Fruit fly (Drosophila melanogaster) whole organism: ENCODE measurements around the gene CG15213.

Experiments
- CG8478 ChIP-seq: fragments of >200 bp; optimal IDR thresholded peaks from 2 replicates; lab custom pipeline; 2018; ENCODE audit warnings: inconsistent platforms
- Dll ChIP-seq: fragments of >200 bp; optimal IDR thresholded peaks from 2 replicates; lab custom pipeline; 2017
- pan ChIP-seq: fragments of >200 bp; optimal IDR thresholded peaks from 2 replicates; lab custom pipeline; 2017

dm6 chr3L:5180968-5181612, 48.1 kb upstream of the CG15213 start:
- TF ChIP-seq CG8478 (lab: Kevin White, UChicago) = no peak
- no peak for TF ChIP-seq pan (lab: Kevin White, UChicago)
- no peak for TF ChIP-seq Dll
